Worm (Caenorhabditis elegans) whole organism, L4 larva: ENCODE results near the gene irg-2.

ENCODE experiments used
- D1046.2 ChIP-seq: fragments of 200-800 bp; sonication (Bioruptor generic); IDR thresholded peaks from 2 replicates; pipeline ENCODE4 v1.3.6; 2022; ENCODE audit warnings: missing genetic modification characterization, missing compliant biosample characterization
- dpl-1 ChIP-seq: fragments of 150-350 bp; optimal IDR thresholded peaks from 2 replicates; lab custom pipeline; 2014; ENCODE audit warnings: missing biosample characterization, missing genetic modification reagents, missing genetic modification characterization
- fos-1 ChIP-seq: fragments of 150-350 bp; optimal IDR thresholded peaks from 2 replicates; lab custom pipeline; 2014; ENCODE audit warnings: missing biosample characterization, missing genetic modification characterization
- gei-8 ChIP-seq: fragments of 200-800 bp; sonication (Bioruptor generic); optimal IDR thresholded peaks from 2 replicates; lab custom pipeline; 2018; ENCODE audit warnings: mild to moderate bottlenecking, missing genetic modification characterization, missing compliant biosample characterization
- nhr-237 ChIP-seq: sonication (generic microtip); optimal IDR thresholded peaks from 2 replicates; lab custom pipeline; 2017; ENCODE audit warnings: missing biosample characterization, missing genetic modification characterization
- tag-97 ChIP-seq: fragments of 200-800 bp; sonication (Bioruptor generic); IDR thresholded peaks from 2 replicates; pipeline ENCODE4 v1.3.6; 2022; ENCODE audit warnings: missing genetic modification characterization, missing compliant biosample characterization
- unc-62 ChIP-seq, 3 experiments: fragments of 150-350 bp in 1 of 3; sonication (generic microtip); optimal IDR thresholded peaks in 2 of 3; peaks in 1 of 3; 1 replicate in 1 of 3; 2 replicates in 2 of 3; lab custom pipeline; 2014 to 2017; ENCODE audit warnings: missing biosample characterization in 3 of 3, missing genetic modification characterization in 3 of 3, missing genetic modification reagents in 3 of 3, missing genotype in 1 of 3
- zag-1 ChIP-seq: fragments of 150-350 bp; optimal IDR thresholded peaks from 2 replicates; lab custom pipeline; 2014; ENCODE audit warnings: missing biosample characterization, missing genetic modification characterization

DNA sequence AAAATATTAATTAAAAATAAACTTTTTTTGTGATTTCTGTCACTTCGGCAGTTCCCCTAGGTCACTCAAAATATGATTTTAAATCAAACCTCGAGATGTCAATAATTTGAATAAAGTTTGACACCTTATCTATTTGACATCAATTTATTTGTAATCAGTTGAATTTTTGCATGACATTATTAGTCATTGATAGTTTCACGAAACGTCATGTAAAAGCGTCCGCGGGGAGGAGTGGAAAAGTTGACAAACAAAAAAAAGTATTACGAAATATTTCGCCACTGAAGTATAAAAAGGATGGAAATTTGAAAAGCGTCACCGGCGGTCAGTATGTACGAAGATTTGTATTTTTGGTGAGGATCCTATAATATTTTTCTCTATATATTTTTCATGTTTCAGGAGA lies 17.2 kb upstream of the irg-2 start, which contains the start of gene K09D9.1:
- TF ChIP-seq nhr-237 (tag; lab: Kevin White, UChicago) (no peak), gei-8 (GFP tag; lab: Kevin White, UChicago) (no peak), dpl-1 (peak; percentile 14), fos-1 (tag; lab: Kevin White, UChicago) (no peak), unc-62 (GFP tag; optimal IDR thresholded peaks at IDR 0.05 in 1 of 2; lab: Kevin White, UChicago) (no peak), unc-62 (tag; optimal IDR thresholded peaks at IDR 0.05; lab: Kevin White, UChicago) (no peak), tag-97 (GFP tag; lab: Robert Waterston, UW) (no peak), D1046.2 (GFP tag; lab: Robert Waterston, UW) (no peak), zag-1 (tag; lab: Kevin White, UChicago) (no peak)
